Fruit fly (Drosophila melanogaster) S2 (cell line): ENCODE measurements around the gene CG13813.

Experiments
- CG8478 ChIP-seq: fragments of >200 bp; optimal IDR thresholded peaks from 2 replicates; lab custom pipeline; 2018
- CTCF ChIP-seq, 2 experiments: fragments of >200 bp; optimal IDR thresholded peaks; 2 replicates each; lab custom pipeline; 2018

- no peak for TF ChIP-seq CTCF (optimal IDR thresholded peaks at IDR 0.05; lab: Kevin White, UChicago)
- no peak for TF ChIP-seq CG8478 (lab: Kevin White, UChicago)
Observed at dm6 chr3L:20220918-20221317, 10.6 kb upstream of the CG13813 start.
